Fruit fly (Drosophila melanogaster): ENCODE results near the gene ATPsynE.

The ATPsynE gene

dm6 chr3R:14288669-14289383 is 37.9 kb upstream of the ATPsynE start, which contains the start of gene red (continued):
- TF ChIP-seq CG10462 (GFP tag; optimal IDR thresholded peaks at IDR 0.05) (peak; percentile 10), CG5180 (GFP tag; optimal IDR thresholded peaks at IDR 0.05) (peak; percentile 92), Fer1 (GFP tag; optimal IDR thresholded peaks at IDR 0.05) (peak; percentile 85), CG34224 (GFP tag; IDR thresholded peaks at IDR 0.05; ENCODE audit: partially characterized antibody) (peak; percentile 10; the same call in 1 of the 3 replicates), hkb (optimal IDR thresholded peaks at IDR 0.05) (no peak), hkb (GFP tag; IDR thresholded peaks at IDR 0.05) (peak; percentile 78), Hr39 (optimal IDR thresholded peaks at IDR 0.05) (no peak), CG6254 (GFP tag; optimal IDR thresholded peaks at IDR 0.05) (peak; percentile 45), CG11085 (GFP tag; IDR thresholded peaks at IDR 0.05) (0 out of 2 replicates have a peak, but pooled peaks have one; percentile 38), CG4707 (GFP tag; optimal IDR thresholded peaks at IDR 0.05) (no peak), CG17829 (tag; optimal IDR thresholded peaks at IDR 0.05) (peak; percentile 58), CG1832 (GFP tag; optimal IDR thresholded peaks at IDR 0.05) (no peak), otp (GFP tag; IDR thresholded peaks at IDR 0.05) (peak; percentile 75; the same call in 2 of the 3 replicates), Ssrp (tag; optimal IDR thresholded peaks at IDR 0.05) (peak; percentile 62), CG6272 (GFP tag; IDR thresholded peaks at IDR 0.05) (peak; percentile 46), zfh2 (GFP tag; optimal IDR thresholded peaks at IDR 0.05) (peak; percentile 62), CG10147 (GFP tag; optimal IDR thresholded peaks at IDR 0.05) (peak; percentile 52), CrebB (tag; optimal IDR thresholded peaks at IDR 0.05) (peak; percentile 27), CG2116 (GFP tag; optimal IDR thresholded peaks at IDR 0.05) (peak; percentile 24), CTCF (GFP tag; optimal IDR thresholded peaks at IDR 0.05) (peak; percentile 28), CG16815 (GFP tag; optimal IDR thresholded peaks at IDR 0.05) (peak; percentile 17), CG15514 (GFP tag; optimal IDR thresholded peaks at IDR 0.05) (peak; percentile 76), corto (GFP tag; optimal IDR thresholded peaks at IDR 0.05) (no peak), Camta (GFP tag; optimal IDR thresholded peaks at IDR 0.05) (peak; percentile 36), Med (GFP tag) (peak; percentile 86), Antp (GFP tag; optimal IDR thresholded peaks at IDR 0.05) (peak; percentile 23), HHEX (GFP tag; optimal IDR thresholded peaks at IDR 0.05) (peak; percentile 82), E2f2 (GFP tag; IDR thresholded peaks at IDR 0.05) (peak; percentile 51; the same call in 1 of the 2 replicates), seq (GFP tag; IDR thresholded peaks at IDR 0.05) (peak; percentile 65), chn (GFP tag; optimal IDR thresholded peaks at IDR 0.05) (peak; percentile 30), CG17612 (GFP tag; IDR thresholded peaks at IDR 0.05) (no peak), tin (GFP tag; optimal IDR thresholded peaks at IDR 0.05) (peak; percentile 44), CG3407 (GFP tag; optimal IDR thresholded peaks at IDR 0.05) (peak; percentile 15), CG4404 (GFP tag; IDR thresholded peaks at IDR 0.05) (peak; percentile 44; the same call in 1 of the 2 replicates), croc (GFP tag; conservative IDR thresholded peaks at IDR 0.05) (no peak), Sry-δ (GFP tag; optimal IDR thresholded peaks at IDR 0.05) (no peak), CG13123 (GFP tag; optimal IDR thresholded peaks at IDR 0.05) (no peak), CG18011 (GFP tag; optimal IDR thresholded peaks at IDR 0.05) (peak; percentile 54), CG2889 (GFP tag; IDR thresholded peaks at IDR 0.05) (0 out of 3 replicates have a peak, but pooled peaks have one; percentile 32), CG14965 (GFP tag; optimal IDR thresholded peaks at IDR 0.05; ENCODE audit: borderline replicate concordance) (no peak), ash1 (GFP tag; optimal IDR thresholded peaks at IDR 0.05) (no peak), insv (GFP tag; optimal IDR thresholded peaks at IDR 0.05) (no peak), gem (tag; optimal IDR thresholded peaks at IDR 0.05) (peak; percentile 85), CG10654 (GFP tag; optimal IDR thresholded peaks at IDR 0.05) (peak; percentile 14), luna (GFP tag; optimal IDR thresholded peaks at IDR 0.05) (no peak), Atf3 (GFP tag; optimal IDR thresholded peaks at IDR 0.05) (no peak), crc (GFP tag; optimal IDR thresholded peaks at IDR 0.05) (peak; percentile 50), Dfd (GFP tag; optimal IDR thresholded peaks at IDR 0.05) (no peak), CG2875 (GFP tag; optimal IDR thresholded peaks at IDR 0.05) (peak; percentile 37), eyg (GFP tag; optimal IDR thresholded peaks at IDR 0.05) (no peak)
